Fruit fly (Drosophila melanogaster): ENCODE data around the gene CG3473.

- no peak for TF ChIP-seq psq (optimal IDR thresholded peaks at IDR 0.05)
- TF ChIP-seq insv (optimal IDR thresholded peaks at IDR 0.05) = no peak
- TF ChIP-seq h (optimal IDR thresholded peaks at IDR 0.05) = no peak
- TF ChIP-seq ttk (optimal IDR thresholded peaks at IDR 0.05) = no peak
- no peak for TF ChIP-seq Sin3A (optimal IDR thresholded peaks at IDR 0.05)
- TF ChIP-seq Myc (optimal IDR thresholded peaks at IDR 0.05) = no peak
Measured at dm6 chr2L:14521472-14521871, 42.1 kb downstream of the CG3473 start.
